Fruit fly (Drosophila melanogaster): ENCODE results near the gene APC7.

APC7 gene

DNA sequence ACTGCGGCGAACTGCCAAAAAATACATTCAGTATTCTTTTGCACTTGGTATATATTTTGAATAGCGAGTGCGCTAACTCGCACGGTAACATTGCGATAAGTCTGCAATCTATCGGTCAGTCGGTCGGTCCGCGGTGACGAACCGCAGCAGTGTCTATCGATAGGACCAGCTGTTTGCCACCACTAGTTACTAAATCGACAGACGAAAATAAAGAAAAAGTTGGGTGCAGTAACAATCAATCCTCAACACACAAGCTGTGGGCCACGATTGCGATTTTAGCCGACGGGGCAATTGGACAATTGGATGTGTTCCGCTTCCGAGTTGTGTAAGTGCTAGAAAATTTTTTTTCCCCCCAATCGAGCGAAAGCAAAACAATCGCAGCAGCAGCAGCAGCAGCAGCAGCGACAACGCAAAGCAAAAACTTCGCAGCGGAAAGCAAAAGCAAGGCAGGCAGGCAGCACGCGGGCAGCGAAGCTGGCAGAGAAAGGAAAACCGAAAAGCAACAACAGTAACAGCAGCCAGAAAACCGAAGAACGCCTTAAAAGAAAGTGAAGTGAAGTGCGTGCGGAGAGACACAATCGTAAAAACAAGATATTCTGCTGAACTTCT, 6.1 kb upstream of the APC7 start, which contains the start of gene Pat1 (continued):
- TF ChIP-seq ato (GFP tag; IDR thresholded peaks at IDR 0.05; ENCODE audit: partially characterized antibody) (peak; percentile 76), vnd (GFP tag; IDR thresholded peaks at IDR 0.05; ENCODE audit: partially characterized antibody) (peak; percentile 82), btn (GFP tag; optimal IDR thresholded peaks at IDR 0.05) (no peak), onecut (GFP tag; IDR thresholded peaks at IDR 0.05) (0 out of 2 replicates have a peak, but pooled peaks have one; percentile 16), sna (GFP tag; IDR thresholded peaks at IDR 0.05; ENCODE audit: partially characterized antibody) (peak; percentile 77), gro (GFP tag; optimal IDR thresholded peaks at IDR 0.05) (peak; percentile 39), CG34224 (GFP tag; IDR thresholded peaks at IDR 0.05; ENCODE audit: partially characterized antibody) (peak; percentile 78), CHES-1-like (GFP tag; optimal IDR thresholded peaks at IDR 0.05) (peak; percentile 18), CG11504 (tag; optimal IDR thresholded peaks at IDR 0.05) (peak; percentile 43), Dll (GFP tag; IDR thresholded peaks at IDR 0.05; ENCODE audit: partially characterized antibody) (peak; percentile 86), hbn (GFP tag; IDR thresholded peaks at IDR 0.05; ENCODE audit: partially characterized antibody) (peak; percentile 80), ham (GFP tag; IDR thresholded peaks at IDR 0.05) (no peak), CG42726 (GFP tag; IDR thresholded peaks at IDR 0.05; ENCODE audit: partially characterized antibody) (peak; percentile 90), mam (GFP tag; optimal IDR thresholded peaks at IDR 0.05) (peak; percentile 18), Ets65A (GFP tag) (peak; percentile 53), Sry-δ (GFP tag; optimal IDR thresholded peaks at IDR 0.05) (peak; percentile 95), CG1603 (tag; optimal IDR thresholded peaks at IDR 0.05) (peak; percentile 77), CG13287 (GFP tag; IDR thresholded peaks at IDR 0.05; ENCODE audit: partially characterized antibody) (peak; percentile 94), Opbp (GFP tag; IDR thresholded peaks at IDR 0.05; ENCODE audit: partially characterized antibody) (peak; percentile 93), CG11456 (GFP tag; IDR thresholded peaks at IDR 0.05) (no peak), Sox100B (GFP tag; optimal IDR thresholded peaks at IDR 0.05) (no peak), nerfin-1 (tag; optimal IDR thresholded peaks at IDR 0.05) (peak; percentile 41), mld (GFP tag; IDR thresholded peaks at IDR 0.05; ENCODE audit: partially characterized antibody) (peak; percentile 62; the same call in 1 of the 3 replicates), Stat92E (GFP tag; optimal IDR thresholded peaks at IDR 0.05) (peak in 1 of 3 experiments; percentile 20), CG8478 (optimal IDR thresholded peaks at IDR 0.05) (no peak), esg (GFP tag; conservative IDR thresholded peaks at IDR 0.05) (no peak), ewg (GFP tag; optimal IDR thresholded peaks at IDR 0.05) (peak; percentile 44), disco-r (GFP tag; optimal IDR thresholded peaks at IDR 0.05) (no peak), Ravus (GFP tag; IDR thresholded peaks at IDR 0.05) (no peak), CG2116 (GFP tag; optimal IDR thresholded peaks at IDR 0.05) (peak; percentile 97), Ets97D (GFP tag; optimal IDR thresholded peaks at IDR 0.05) (peak; percentile 87), CG15479 (GFP tag; optimal IDR thresholded peaks at IDR 0.05) (peak; percentile 0), Myb (GFP tag; optimal IDR thresholded peaks at IDR 0.05) (peak; percentile 76), CG6765 (GFP tag; optimal IDR thresholded peaks at IDR 0.05) (peak; percentile 5), CG18476 (GFP tag; optimal IDR thresholded peaks at IDR 0.05) (no peak), grau (tag; optimal IDR thresholded peaks at IDR 0.05) (peak; percentile 19), Bgb (GFP tag; IDR thresholded peaks at IDR 0.05; ENCODE audit: partially characterized antibody) (peak; percentile 95), CG9797 (GFP tag; optimal IDR thresholded peaks at IDR 0.05) (peak; percentile 87), CG10431 (GFP tag; optimal IDR thresholded peaks at IDR 0.05) (no peak), CG1233 (GFP tag; optimal IDR thresholded peaks at IDR 0.05) (peak; percentile 22), Tbp (GFP tag; optimal IDR thresholded peaks at IDR 0.05) (no peak), lilli (GFP tag; optimal IDR thresholded peaks at IDR 0.05) (peak; percentile 49), CoRest (tag; optimal IDR thresholded peaks at IDR 0.05) (peak; percentile 28), CG18011 (GFP tag; optimal IDR thresholded peaks at IDR 0.05) (peak; percentile 81), inv (GFP tag; IDR thresholded peaks at IDR 0.05; ENCODE audit: partially characterized antibody) (peak; percentile 78), CG6854 (GFP tag; optimal IDR thresholded peaks at IDR 0.05) (peak; percentile 35), NC2β (GFP tag; optimal IDR thresholded peaks at IDR 0.05) (peak; percentile 27), CG13624 (GFP tag; optimal IDR thresholded peaks at IDR 0.05) (peak; percentile 53)

Data from whole organism, embryonic.